Worm (Caenorhabditis elegans): ENCODE results near the gene Y54G11A.17.
"Not testable (repeated sequence)": the region's sequence is repeated elsewhere in the genome, so short reads cannot be mapped to it uniquely, and the experiment has no call there.

- TF ChIP-seq cog-1 (tag; optimal IDR thresholded peaks at IDR 0.05); ztf-29 (GFP tag; IDR thresholded peaks at IDR 0.05); ref-1 (GFP tag; conservative IDR thresholded peaks at IDR 0.05); klf-2 (GFP tag; conservative IDR thresholded peaks at IDR 0.05); flt-1 (GFP tag; IDR thresholded peaks at IDR 0.05): not testable (repeated sequence)
These were observed 5.0 kb downstream of the Y54G11A.17 start, which contains the start of gene ddl-3 for ce11 chrII:14344166-14344565.
